Worm (Caenorhabditis elegans): ENCODE measurements around the gene T22G5.1.

ce11 chrV:13918341-13918740 is 41.7 kb downstream of the T22G5.1 start, which contains the start of gene str-250:
- TF ChIP-seq aptf-2 (GFP tag; conservative IDR thresholded peaks at IDR 0.05) (no peak), ama-1 (optimal IDR thresholded peaks at IDR 0.05) (no peak), ama-1 (GFP tag; optimal IDR thresholded peaks at IDR 0.05) (no peak), unc-62 (GFP tag; optimal IDR thresholded peaks at IDR 0.05) (no peak), unc-130 (GFP tag; optimal IDR thresholded peaks at IDR 0.05) (no peak)

Data from whole organism, young adult.